Worm (Caenorhabditis elegans) whole organism, midembryonic: ENCODE results near the gene nlp-68.

ENCODE experiments used
- T22C8.4 ChIP-seq: fragments of 200-800 bp; sonication (Bioruptor generic); IDR thresholded peaks from 2 replicates; pipeline ENCODE4 v1.3.6; 2022; ENCODE audit warnings: missing genetic modification characterization, missing compliant biosample characterization
- cog-1 ChIP-seq: sonication (generic microtip); optimal IDR thresholded peaks from 2 replicates; lab custom pipeline; 2016; ENCODE audit warnings: missing genetic modification characterization, missing compliant biosample characterization
- flt-1 ChIP-seq: fragments of 200-800 bp; sonication (Bioruptor generic); IDR thresholded peaks from 2 replicates; pipeline ENCODE4 v1.3.6; 2022; ENCODE audit warnings: missing genetic modification characterization, missing compliant biosample characterization
- klf-2 ChIP-seq: fragments of 200-800 bp; sonication (Bioruptor generic); conservative IDR thresholded peaks from 2 replicates; pipeline ENCODE4 v1.3.6; 2022; ENCODE audit warnings: missing genetic modification reagents, missing genetic modification characterization, missing compliant biosample characterization
- med-1 ChIP-seq: sonication (generic microtip); optimal IDR thresholded peaks from 2 replicates; lab custom pipeline; 2017; ENCODE audit warnings: missing genetic modification characterization, mild to moderate bottlenecking, missing compliant biosample characterization, antibody characterized with exemption, missing genetic modification reagents; ENCODE audit not compliant: insufficient read depth
- ref-1 ChIP-seq: fragments of 200-800 bp; sonication (Bioruptor generic); conservative IDR thresholded peaks from 2 replicates; pipeline ENCODE4 v1.3.6; 2022; ENCODE audit warnings: missing genetic modification reagents, missing genetic modification characterization, missing compliant biosample characterization
- tab-1 ChIP-seq: fragments of 200-800 bp; sonication (Bioruptor generic); IDR thresholded peaks from 2 replicates; pipeline ENCODE4 v1.3.6; 2022; ENCODE audit warnings: missing genetic modification characterization, missing compliant biosample characterization
- ztf-23 ChIP-seq: fragments of 200-800 bp; sonication (Bioruptor generic); IDR thresholded peaks from 2 replicates; pipeline ENCODE4 v1.3.6; 2022; ENCODE audit warnings: missing genetic modification reagents, missing genetic modification characterization, missing compliant biosample characterization
- ztf-29 ChIP-seq: fragments of 200-800 bp; sonication (Bioruptor generic); IDR thresholded peaks from 2 replicates; pipeline ENCODE4 v1.3.6; 2022; ENCODE audit warnings: missing genetic modification reagents, missing genetic modification characterization, missing compliant biosample characterization

The nlp-68 gene

ce11 chrIII:10561904-10562303 lies 22.9 kb upstream of the nlp-68 start, which contains the start of gene Y45F3A.1:
Gene Y45F3A.1 (minus strand): TSS chrIII:10561915.
- TF ChIP-seq ref-1 (GFP tag; lab: Robert Waterston, UW) (no peak), flt-1 (no peak), klf-2 (GFP tag; lab: Robert Waterston, UW) (no peak)

ce11 chrIII:10560296-10560695 lies 21.3 kb upstream of the nlp-68 start, which contains the start of gene rab-30:
Gene rab-30 (plus strand): TSS chrIII:10560596.
- TF ChIP-seq med-1 (GFP tag; lab: Kevin White, UChicago) (no peak), T22C8.4 (no peak), cog-1 (tag; lab: Kevin White, UChicago) (no peak)

ce11 chrIII:10557910-10558309 lies 18.9 kb upstream of the nlp-68 start, which contains the start of gene T21C12.4:
Gene T21C12.4 (minus strand): TSS chrIII:10558010.
- TF ChIP-seq cog-1 (tag; lab: Kevin White, UChicago) = no peak
- no peak for TF ChIP-seq klf-2 (GFP tag; lab: Robert Waterston, UW)
- no peak for TF ChIP-seq ztf-23
- no peak for TF ChIP-seq flt-1
- TF ChIP-seq med-1 (GFP tag; lab: Kevin White, UChicago) = no peak
- TF ChIP-seq ref-1 (GFP tag; lab: Robert Waterston, UW) = no peak
- TF ChIP-seq T22C8.4 = no peak
- TF ChIP-seq tab-1 = no peak
- TF ChIP-seq ztf-29 (GFP tag; lab: Robert Waterston, UW) = no peak

DNA sequence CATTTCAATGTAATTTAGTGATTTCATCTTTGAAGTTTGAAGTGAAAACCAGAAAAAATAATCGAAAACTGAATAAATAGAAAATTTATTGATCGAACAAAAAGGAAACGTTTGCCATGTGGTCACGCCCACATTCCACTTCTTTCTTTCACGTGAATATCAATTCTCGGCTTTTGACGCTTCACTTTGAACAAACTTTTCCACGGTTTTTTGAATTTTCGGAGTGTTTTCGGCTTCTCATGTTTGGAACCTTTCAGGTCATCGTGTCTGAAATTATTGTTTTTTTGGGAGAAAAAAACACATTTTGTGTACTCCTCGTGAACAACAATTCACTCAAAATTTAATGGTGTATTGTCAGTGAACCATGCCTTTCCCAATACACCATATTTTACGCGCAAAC lies 14.0 kb upstream of the nlp-68 start, which contains the start of gene T21C12.8:
T21C12.8 (minus strand) TSS at position 101 of the 400 bp plus-strand sequence.
- TF ChIP-seq flt-1 (no peak), tab-1 (no peak), ztf-23 (no peak), med-1 (GFP tag; lab: Kevin White, UChicago) (no peak), klf-2 (GFP tag; lab: Robert Waterston, UW) (no peak), T22C8.4 (no peak)

ce11 chrIII:10537558-10537957 lies 1.4 kb downstream of the nlp-68 start:
- TF ChIP-seq cog-1 (tag; lab: Kevin White, UChicago) (no peak), ztf-29 (GFP tag; lab: Robert Waterston, UW) (no peak), ref-1 (GFP tag; lab: Robert Waterston, UW) (no peak), flt-1 (no peak), med-1 (GFP tag; lab: Kevin White, UChicago) (no peak), ztf-23 (no peak), tab-1 (no peak), T22C8.4 (no peak), klf-2 (GFP tag; lab: Robert Waterston, UW) (no peak)

ce11 chrIII:10537003-10537402 lies 2.0 kb downstream of the nlp-68 start:
- TF ChIP-seq cog-1 (tag; lab: Kevin White, UChicago) = no peak
- TF ChIP-seq med-1 (GFP tag; lab: Kevin White, UChicago) = no peak
- TF ChIP-seq klf-2 (GFP tag; lab: Robert Waterston, UW) = no peak
- no peak for TF ChIP-seq ref-1 (GFP tag; lab: Robert Waterston, UW)
- TF ChIP-seq ztf-29 (GFP tag; lab: Robert Waterston, UW) = no peak
- no peak for TF ChIP-seq ztf-23
- no peak for TF ChIP-seq tab-1
- no peak for TF ChIP-seq T22C8.4
- TF ChIP-seq flt-1 = no peak

- TF ChIP-seq klf-2 (GFP tag; lab: Robert Waterston, UW) (no peak), ztf-23 (no peak), ref-1 (GFP tag; lab: Robert Waterston, UW) (no peak), ztf-29 (GFP tag; lab: Robert Waterston, UW) (no peak), med-1 (GFP tag; lab: Kevin White, UChicago) (no peak), T22C8.4 (no peak), flt-1 (no peak), tab-1 (no peak), cog-1 (tag; lab: Kevin White, UChicago) (no peak)
Measured at ce11 chrIII:10536087-10536723, 2.8 kb downstream of the nlp-68 start.

- TF ChIP-seq ztf-29 (GFP tag; lab: Robert Waterston, UW) (no peak), med-1 (GFP tag; lab: Kevin White, UChicago) (no peak), T22C8.4 (no peak), klf-2 (GFP tag; lab: Robert Waterston, UW) (no peak), flt-1 (no peak)
Measured at ce11 chrIII:10535226-10535625, 3.7 kb downstream of the nlp-68 start, which contains the start of gene hpd-1. Gene hpd-1 (plus strand): TSS chrIII:10535526.

DNA sequence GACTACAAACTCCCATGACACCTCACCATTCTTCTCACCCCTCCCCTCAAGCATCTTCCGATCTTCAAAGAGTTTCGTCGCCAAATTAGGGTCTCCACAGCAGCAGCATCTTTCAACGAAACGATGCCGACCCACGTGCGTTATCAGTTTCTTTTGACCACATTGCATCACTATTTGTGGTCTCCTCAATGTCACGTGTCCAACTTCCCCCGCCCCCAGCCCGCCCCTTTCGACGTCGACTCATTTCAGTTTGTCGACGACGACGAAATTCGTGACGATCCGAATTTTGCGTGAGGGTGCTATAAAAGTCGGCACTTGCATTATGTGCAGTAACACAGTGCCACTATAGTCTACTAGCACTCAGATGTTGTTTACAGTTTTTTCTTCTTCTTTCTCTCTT lies 4.8 kb downstream of the nlp-68 start:
- TF ChIP-seq ztf-23 (no peak), flt-1 (no peak), cog-1 (tag; lab: Kevin White, UChicago) (no peak), med-1 (GFP tag; lab: Kevin White, UChicago) (no peak), T22C8.4 (no peak), ref-1 (GFP tag; lab: Robert Waterston, UW) (no peak), tab-1 (no peak), klf-2 (GFP tag; lab: Robert Waterston, UW) (no peak), ztf-29 (GFP tag; lab: Robert Waterston, UW) (no peak)

ce11 chrIII:10533310-10533709 lies 5.7 kb downstream of the nlp-68 start:
- TF ChIP-seq cog-1 (tag; lab: Kevin White, UChicago) (no peak), klf-2 (GFP tag; lab: Robert Waterston, UW) (no peak), ztf-29 (GFP tag; lab: Robert Waterston, UW) (no peak), ztf-23 (no peak), tab-1 (no peak), ref-1 (GFP tag; lab: Robert Waterston, UW) (no peak), flt-1 (no peak), med-1 (GFP tag; lab: Kevin White, UChicago) (no peak), T22C8.4 (no peak)
